Fruit fly (Drosophila melanogaster) whole organism, wandering third instar larva: ENCODE measurements around the gene CG15743.

ENCODE experiments used
- Abd-B ChIP-seq: fragments of >200 bp; optimal IDR thresholded peaks from 2 replicates; lab custom pipeline; 2017; ENCODE audit warnings: missing biosample characterization, missing genetic modification characterization
- CG32264 ChIP-seq: fragments of 200-800 bp; sonication (Bioruptor generic); optimal IDR thresholded peaks from 2 replicates; lab custom pipeline; 2016; ENCODE audit warnings: missing biosample characterization, missing genetic modification characterization
- CG9705 ChIP-seq: fragments of 200-800 bp; sonication (Bioruptor generic); optimal IDR thresholded peaks from 2 replicates; lab custom pipeline; 2018; ENCODE audit warnings: missing biosample characterization, mild to moderate bottlenecking, missing genetic modification characterization
- CrebA ChIP-seq: fragments of 200-800 bp; sonication (Bioruptor generic); optimal IDR thresholded peaks from 2 replicates; lab custom pipeline; 2016; ENCODE audit warnings: missing biosample characterization, mild to moderate bottlenecking, missing genetic modification characterization, borderline replicate concordance
- GATAd ChIP-seq: sonication (Bioruptor generic); optimal IDR thresholded peaks from 2 replicates; lab custom pipeline; 2016; ENCODE audit warnings: missing biosample characterization, missing genetic modification characterization
- HLH106 ChIP-seq: fragments of 200-800 bp; optimal IDR thresholded peaks from 3 replicates; lab custom pipeline; 2019; ENCODE audit warnings: missing biosample characterization, mild to moderate bottlenecking, missing genetic modification characterization, moderate library complexity
- Hnf4 ChIP-seq: fragments of 200-800 bp; sonication (Bioruptor generic); optimal IDR thresholded peaks from 2 replicates; lab custom pipeline; 2016; ENCODE audit warnings: missing biosample characterization, mild to moderate bottlenecking, missing genetic modification characterization
- Hr83 ChIP-seq: fragments of 200-300 bp; sonication (Bioruptor generic); optimal IDR thresholded peaks from 2 replicates; lab custom pipeline; 2016; ENCODE audit warnings: missing biosample characterization, mild to moderate bottlenecking, missing genetic modification characterization, moderate library complexity; ENCODE audit not compliant: poor library complexity, severe bottlenecking
- Jra ChIP-seq: sonication (Bioruptor generic); optimal IDR thresholded peaks from 2 replicates; lab custom pipeline; 2016; ENCODE audit warnings: missing biosample characterization, missing genetic modification characterization
- Mio ChIP-seq: sonication (Bioruptor generic); optimal IDR thresholded peaks from 2 replicates; lab custom pipeline; 2016; ENCODE audit warnings: missing biosample characterization, missing genetic modification characterization
- Myc ChIP-seq: fragments of >200 bp; optimal IDR thresholded peaks from 2 replicates; lab custom pipeline; 2017
- OdsH ChIP-seq: fragments of 200-800 bp; sonication (Bioruptor generic); optimal IDR thresholded peaks from 2 replicates; lab custom pipeline; 2016; ENCODE audit warnings: missing biosample characterization, mild to moderate bottlenecking, missing genetic modification characterization
- Rel ChIP-seq, 2 experiments: fragments of 200-800 bp; sonication (Bioruptor generic) in 1 of 2; optimal IDR thresholded peaks; 2 replicates in 1 of 2; 3 replicates in 1 of 2; lab custom pipeline; 2016 to 2019; ENCODE audit warnings: mild to moderate bottlenecking in 2 of 2, missing biosample characterization in 2 of 2, missing genetic modification characterization in 2 of 2, moderate library complexity in 1 of 2
- Sp1 ChIP-seq: fragments of 200-800 bp; sonication (Bioruptor generic); optimal IDR thresholded peaks from 3 replicates; lab custom pipeline; 2019; ENCODE audit warnings: missing biosample characterization, mild to moderate bottlenecking, missing genetic modification characterization, moderate library complexity
- Vsx2 ChIP-seq: fragments of 200-300, 225-300 bp; sonication (Bioruptor generic); optimal IDR thresholded peaks from 2 replicates; lab custom pipeline; 2018; ENCODE audit warnings: missing biosample characterization, missing genetic modification characterization; ENCODE audit not compliant: partially characterized antibody
- br ChIP-seq: fragments of 200-800 bp; sonication (Bioruptor generic); optimal IDR thresholded peaks from 2 replicates; lab custom pipeline; 2016; ENCODE audit warnings: missing biosample characterization, missing genetic modification characterization
- brk ChIP-seq: fragments of 200-800 bp; sonication (Bioruptor generic); optimal IDR thresholded peaks from 2 replicates; lab custom pipeline; 2016; ENCODE audit warnings: missing biosample characterization, mild to moderate bottlenecking, missing genetic modification characterization
- dl ChIP-seq, 2 experiments: fragments of 175-275, 200-275 bp in 1 of 2; fragments of 200-275 bp in 1 of 2; sonication (Bioruptor generic); optimal IDR thresholded peaks; lab custom pipeline; 2018; ENCODE audit warnings: mild to moderate bottlenecking in 2 of 2, missing biosample characterization in 2 of 2, missing genetic modification characterization in 2 of 2, moderate library complexity in 2 of 2; ENCODE audit not compliant: partially characterized antibody in 2 of 2, insufficient read depth in 1 of 2
- dmrt93B ChIP-seq: fragments of 200-800 bp; sonication (Bioruptor generic); optimal IDR thresholded peaks from 2 replicates; lab custom pipeline; 2018; ENCODE audit warnings: missing biosample characterization, mild to moderate bottlenecking, missing genetic modification characterization
- ey ChIP-seq: fragments of 200-800 bp; sonication (Bioruptor generic); optimal IDR thresholded peaks from 2 replicates; lab custom pipeline; 2016; ENCODE audit warnings: missing biosample characterization, missing genetic modification characterization
- foxo ChIP-seq, 2 experiments: fragments of 200-800 bp; sonication (Bioruptor generic); optimal IDR thresholded peaks; 2 replicates in 1 of 2; 3 replicates in 1 of 2; lab custom pipeline; 2016 to 2017; ENCODE audit warnings: missing biosample characterization in 2 of 2, missing genetic modification characterization in 2 of 2
- fru ChIP-seq: fragments of 200-800 bp; sonication (Bioruptor generic); optimal IDR thresholded peaks from 3 replicates; lab custom pipeline; 2016; ENCODE audit warnings: missing biosample characterization, mild to moderate bottlenecking, missing genetic modification characterization
- h ChIP-seq: fragments of 200-800 bp; sonication (Bioruptor generic); optimal IDR thresholded peaks from 3 replicates; lab custom pipeline; 2016; ENCODE audit warnings: missing biosample characterization, mild to moderate bottlenecking, missing genetic modification characterization
- jim ChIP-seq: fragments of 175-275, 200-325 bp; sonication (Bioruptor generic); optimal IDR thresholded peaks from 2 replicates; lab custom pipeline; 2016; ENCODE audit warnings: missing biosample characterization, mild to moderate bottlenecking, missing genetic modification characterization
- lola ChIP-seq: fragments of >200 bp; optimal IDR thresholded peaks from 2 replicates; lab custom pipeline; 2017; ENCODE audit warnings: missing biosample characterization, missing genetic modification characterization
- pan ChIP-seq: fragments of >200 bp; optimal IDR thresholded peaks from 2 replicates; lab custom pipeline; 2017
- psq ChIP-seq: fragments of 200-800 bp; sonication (Bioruptor generic); optimal IDR thresholded peaks from 3 replicates; lab custom pipeline; 2017; ENCODE audit warnings: missing biosample characterization, mild to moderate bottlenecking, missing genetic modification characterization, moderate library complexity
- rgr ChIP-seq: fragments of 200-800 bp; sonication (Bioruptor generic); optimal IDR thresholded peaks from 3 replicates; lab custom pipeline; 2016; ENCODE audit warnings: missing biosample characterization, mild to moderate bottlenecking, missing genetic modification characterization
- sage ChIP-seq: fragments of 200-800 bp; sonication (Bioruptor generic); optimal IDR thresholded peaks from 2 replicates; lab custom pipeline; 2016; ENCODE audit warnings: missing biosample characterization, mild to moderate bottlenecking, missing genetic modification characterization
- tai ChIP-seq: sonication (Bioruptor generic); optimal IDR thresholded peaks from 2 replicates; lab custom pipeline; 2016; ENCODE audit warnings: missing biosample characterization, missing genetic modification characterization
- woc ChIP-seq: sonication (Bioruptor generic); optimal IDR thresholded peaks from 2 replicates; lab custom pipeline; 2016; ENCODE audit warnings: missing biosample characterization, mild to moderate bottlenecking, missing genetic modification characterization

CG15743 gene

dm6 chrX:13334434-13335146 lies 49.1 kb downstream of the CG15743 start:
- TF ChIP-seq foxo (GFP tag; optimal IDR thresholded peaks at IDR 0.05; lab: Kevin White, UChicago), result peak in 1 of 2 experiments; percentile 75
- TF ChIP-seq lola (GFP tag; lab: Kevin White, UChicago), result no peak
- no peak for TF ChIP-seq jim
- TF ChIP-seq pan (lab: Kevin White, UChicago), result no peak
- TF ChIP-seq ey, result peak; percentile 55
- TF ChIP-seq brk (GFP tag; lab: Kevin White, UChicago), result peak; percentile 52
- TF ChIP-seq Jra, result peak; percentile 36
- peak; percentile 23 for TF ChIP-seq woc
- TF ChIP-seq psq (GFP tag; lab: Kevin White, UChicago), result no peak
- TF ChIP-seq br (GFP tag; lab: Kevin White, UChicago), result peak; percentile 47
- TF ChIP-seq Rel (GFP tag; optimal IDR thresholded peaks at IDR 0.05; lab: Kevin White, UChicago), result no peak
- TF ChIP-seq Rel (tag; optimal IDR thresholded peaks at IDR 0.05; lab: Kevin White, UChicago), result peak; percentile 32
- no peak for TF ChIP-seq CG32264
- no peak for TF ChIP-seq sage (GFP tag; lab: Kevin White, UChicago)
- TF ChIP-seq HLH106 (tag; lab: Kevin White, UChicago), result peak; percentile 34
- TF ChIP-seq dl (GFP tag; optimal IDR thresholded peaks at IDR 0.05; lab: Kevin White, UChicago; ENCODE audit: insufficient read depth in 1 of 2, partially characterized antibody in 2 of 2), result no peak
- TF ChIP-seq CrebA, result no peak
- TF ChIP-seq Mio (GFP tag; lab: Kevin White, UChicago), result no peak
- TF ChIP-seq Hnf4 (GFP tag; lab: Kevin White, UChicago), result peak; percentile 79
- peak; percentile 63 for TF ChIP-seq tai (GFP tag; lab: Kevin White, UChicago)
- peak; percentile 58 for TF ChIP-seq Myc (lab: Kevin White, UChicago)
- TF ChIP-seq GATAd (GFP tag; lab: Kevin White, UChicago), result peak; percentile 70
- TF ChIP-seq Sp1, result peak; percentile 30
- TF ChIP-seq Abd-B (GFP tag; lab: Kevin White, UChicago), result no peak
- peak; percentile 68 for TF ChIP-seq Hr83
- peak; percentile 64 for TF ChIP-seq fru (GFP tag; lab: Kevin White, UChicago)
- TF ChIP-seq dmrt93B (GFP tag; lab: Kevin White, UChicago), result no peak
- TF ChIP-seq Vsx2 (GFP tag; lab: Kevin White, UChicago), result no peak
- peak; percentile 39 for TF ChIP-seq OdsH (GFP tag; lab: Kevin White, UChicago)
- TF ChIP-seq rgr (GFP tag; lab: Kevin White, UChicago), result peak; percentile 78
- TF ChIP-seq h, result peak; percentile 60
- TF ChIP-seq CG9705 (GFP tag; lab: Kevin White, UChicago), result no peak
- TF ChIP-seq, all 38 proteins: peak for 18
